Worm (Caenorhabditis elegans) whole organism, L4 larva: ENCODE results near the gene K08A2.2.

ENCODE experiments used
- F26F4.8 ChIP-seq: fragments of 200-800 bp; sonication (Bioruptor generic); conservative IDR thresholded peaks from 2 replicates; pipeline ENCODE4 v1.3.6; 2022; ENCODE audit warnings: missing genetic modification characterization, missing compliant biosample characterization
- F49E8.2 ChIP-seq: sonication (generic microtip); optimal IDR thresholded peaks from 2 replicates; lab custom pipeline; 2016; ENCODE audit warnings: missing compliant biosample characterization, mild to moderate bottlenecking, missing genetic modification characterization, borderline replicate concordance
- ZK546.5 ChIP-seq, 2 experiments: sonication (generic microtip); optimal IDR thresholded peaks; 2 replicates each; lab custom pipeline; 2017; ENCODE audit warnings: missing biosample characterization in 2 of 2, missing genetic modification characterization in 2 of 2
- ceh-82 ChIP-seq: sonication (generic microtip); optimal IDR thresholded peaks from 2 replicates; lab custom pipeline; 2017; ENCODE audit warnings: missing biosample characterization, missing genetic modification characterization
- lin-15B ChIP-seq: fragments of 150-350 bp; sonication (generic microtip); optimal IDR thresholded peaks from 3 replicates; lab custom pipeline; 2014; ENCODE audit warnings: missing biosample characterization, missing genetic modification characterization
- nhr-25 ChIP-seq: sonication (generic microtip); optimal IDR thresholded peaks from 2 replicates; lab custom pipeline; 2017; ENCODE audit warnings: missing genetic modification characterization, mild to moderate bottlenecking, missing compliant biosample characterization, antibody characterized with exemption, moderate library complexity, borderline replicate concordance; ENCODE audit not compliant: insufficient read depth
- nhr-76 ChIP-seq: fragments of 150-350 bp; optimal IDR thresholded peaks from 2 replicates; lab custom pipeline; 2014; ENCODE audit warnings: missing biosample characterization, missing genetic modification characterization
- pha-4 ChIP-seq, 2 experiments: fragments of 150-350 bp in 1 of 2; fragments of 200-800 bp in 1 of 2; sonication (Bioruptor generic) in 1 of 2; IDR thresholded peaks in 1 of 2; optimal IDR thresholded peaks in 1 of 2; 2 replicates each; pipeline versions ENCODE4 v1.3.6 to Lab custom; 2014 to 2022; ENCODE audit warnings: missing genetic modification characterization in 2 of 2, missing genetic modification reagents in 2 of 2, missing biosample characterization in 1 of 2, missing compliant biosample characterization in 1 of 2
- skn-1 ChIP-seq: fragments of 150-350 bp; optimal IDR thresholded peaks from 2 replicates; lab custom pipeline; 2014; ENCODE audit warnings: missing biosample characterization, missing genetic modification characterization
- spr-1 ChIP-seq: sonication (generic microtip); optimal IDR thresholded peaks from 2 replicates; lab custom pipeline; 2016; ENCODE audit warnings: mild to moderate bottlenecking, missing genetic modification characterization, missing compliant biosample characterization
- zfp-2 ChIP-seq: sonication (generic microtip); optimal IDR thresholded peaks from 2 replicates; lab custom pipeline; 2016; ENCODE audit warnings: mild to moderate bottlenecking, missing genetic modification characterization, missing compliant biosample characterization
- zip-2 ChIP-seq: fragments of 150-350 bp; optimal IDR thresholded peaks from 2 replicates; lab custom pipeline; 2014; ENCODE audit warnings: missing biosample characterization, missing genetic modification characterization

DNA sequence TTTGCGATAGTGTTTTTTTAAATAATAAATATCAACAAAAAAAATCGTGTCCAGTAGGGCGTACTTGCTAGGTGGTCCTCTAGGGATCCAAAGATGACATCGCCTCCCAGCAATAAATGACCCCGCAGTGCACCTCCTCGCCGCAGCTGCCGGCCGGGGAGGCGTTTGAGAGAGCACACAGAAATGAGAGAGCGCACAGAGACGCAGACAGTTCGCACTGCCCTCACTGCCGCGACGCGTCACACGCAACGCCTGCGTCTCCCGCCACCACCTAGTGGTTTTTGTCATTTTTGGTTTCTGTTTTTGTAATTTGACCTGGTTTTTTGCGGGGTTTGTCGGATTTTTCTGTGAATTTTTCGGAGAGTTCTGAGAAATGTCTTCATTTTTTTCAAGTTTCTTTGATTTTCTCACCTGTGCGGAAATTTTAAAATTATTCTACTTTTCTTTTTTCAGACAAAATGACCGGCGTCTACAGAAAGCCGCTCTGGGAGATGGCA is 3.5 kb upstream of the K08A2.2 start, which contains the start of gene lido-7:
- no peak for TF ChIP-seq nhr-25 (tag; lab: Kevin White, UChicago)
- TF ChIP-seq spr-1 (tag; lab: Kevin White, UChicago): no peak
- TF ChIP-seq ZK546.5 (tag; optimal IDR thresholded peaks at IDR 0.05; lab: Kevin White, UChicago): no peak
- TF ChIP-seq pha-4 (GFP tag; IDR thresholded peaks at IDR 0.05; lab: Robert Waterston, UW): no peak
- TF ChIP-seq pha-4 (tag; optimal IDR thresholded peaks at IDR 0.05; lab: Kevin White, UChicago): no peak
- TF ChIP-seq F49E8.2 (tag; lab: Kevin White, UChicago): no peak
- TF ChIP-seq skn-1 (tag; lab: Kevin White, UChicago): no peak
- TF ChIP-seq ceh-82: no peak
- no peak for TF ChIP-seq zfp-2 (tag; lab: Kevin White, UChicago)
- no peak for TF ChIP-seq nhr-76 (tag; lab: Kevin White, UChicago)
- no peak for TF ChIP-seq lin-15B (tag; lab: Kevin White, UChicago)
- TF ChIP-seq F26F4.8 (GFP tag; lab: Robert Waterston, UW): no peak
- no peak for TF ChIP-seq zip-2
